Worm (Caenorhabditis elegans): Measurements from ENCODE around the gene Y53F4B.19.
"Not testable (repeated sequence)": the region's sequence is repeated elsewhere in the genome, so short reads cannot be mapped to it uniquely, and the experiment has no call there.

The Y53F4B.19 gene

ce11 chrII:15076778-15077435 is at the start of gene Y53F4B.19:
Y53F4B.19 (plus strand) TSS chrII:15076934.
- TF ChIP-seq snpc-4 (tag; optimal IDR thresholded peaks at IDR 0.05) (no peak), lin-35 (GFP tag; optimal IDR thresholded peaks at IDR 0.05) (peak in 1 of 2 experiments; percentile 31), efl-1 (optimal IDR thresholded peaks at IDR 0.05) (no peak), efl-1 (GFP tag; optimal IDR thresholded peaks at IDR 0.05 in 1 of 2) (peak in 1 of 2 experiments; percentile 38), lsy-2 (tag; optimal IDR thresholded peaks at IDR 0.05) (peak in 1 of 2 experiments; percentile 71), isw-1 (GFP tag; IDR thresholded peaks at IDR 0.05) (no peak), mef-2 (tag; optimal IDR thresholded peaks at IDR 0.05) (no peak)

- TF ChIP-seq hlh-4 (tag; optimal IDR thresholded peaks at IDR 0.05) (no peak), sox-4 (tag; optimal IDR thresholded peaks at IDR 0.05) (no peak), skn-1 (tag; optimal IDR thresholded peaks at IDR 0.05) (peak; percentile 11), swsn-7 (tag; optimal IDR thresholded peaks at IDR 0.05) (no peak), sup-37 (GFP tag; optimal IDR thresholded peaks at IDR 0.05) (no peak), tlp-1 (tag; optimal IDR thresholded peaks at IDR 0.05) (no peak), sptf-1 (tag; optimal IDR thresholded peaks at IDR 0.05) (no peak), pqm-1 (tag; optimal IDR thresholded peaks at IDR 0.05) (no peak), mef-2 (tag; optimal IDR thresholded peaks at IDR 0.05) (no peak), lsy-2 (tag; optimal IDR thresholded peaks at IDR 0.05) (peak in 1 of 2 experiments; percentile 7), ets-5 (GFP tag; IDR thresholded peaks at IDR 0.05) (no peak), lin-14 (GFP tag; optimal IDR thresholded peaks at IDR 0.05) (no peak), hlh-17 (GFP tag; optimal IDR thresholded peaks at IDR 0.05; ENCODE audit: borderline replicate concordance) (no peak)
Observed at ce11 chrII:15037782-15038181, 39.0 kb upstream of the Y53F4B.19 start, which contains the start of gene Y53F4B.14. Y53F4B.14 (plus strand) TSS chrII:15037991.

- TF ChIP-seq nhr-20 (tag; optimal IDR thresholded peaks at IDR 0.05), result no peak
- no peak for TF ChIP-seq lsy-2 (tag; optimal IDR thresholded peaks at IDR 0.05)
- no peak for TF ChIP-seq efl-1 (optimal IDR thresholded peaks at IDR 0.05)
- TF ChIP-seq efl-1 (GFP tag; optimal IDR thresholded peaks at IDR 0.05 in 1 of 2), result peak in 1 of 2 experiments; percentile 36
- TF ChIP-seq fkh-8 (tag; optimal IDR thresholded peaks at IDR 0.05), result no peak
- no peak for TF ChIP-seq Y116A8C.19 (tag; optimal IDR thresholded peaks at IDR 0.05; ENCODE audit: borderline replicate concordance)
Observed at ce11 chrII:15039104-15039503, 37.6 kb upstream of the Y53F4B.19 start, which contains the start of gene trip-4. trip-4 (plus strand) TSS chrII:15039404.

- TF ChIP-seq nhr-85 (tag) (peak; percentile 59), nhr-47 (tag; optimal IDR thresholded peaks at IDR 0.05) (no peak)
Observed at ce11 chrII:15042310-15042709, 34.4 kb upstream of the Y53F4B.19 start.

ce11 chrII:15042783-15043182 is 34.0 kb upstream of the Y53F4B.19 start:
- peak; percentile 40 for TF ChIP-seq ama-1 (optimal IDR thresholded peaks at IDR 0.05)
- peak; percentile 6 for TF ChIP-seq snu-23 (GFP tag; optimal IDR thresholded peaks at IDR 0.05)
- TF ChIP-seq nhr-71 (tag; optimal IDR thresholded peaks at IDR 0.05), result peak; percentile 42
- peak; percentile 43 for TF ChIP-seq nhr-47 (tag; optimal IDR thresholded peaks at IDR 0.05)
- peak; percentile 15; the same call in 1 of the 2 replicates for TF ChIP-seq ceh-88 (GFP tag; IDR thresholded peaks at IDR 0.05)
- peak; percentile 10 for TF ChIP-seq fkh-8 (tag; optimal IDR thresholded peaks at IDR 0.05)
- TF ChIP-seq nhr-19 (GFP tag; conservative IDR thresholded peaks at IDR 0.05), result peak; percentile 49
- peak; percentile 17 for TF ChIP-seq unc-86 (tag; optimal IDR thresholded peaks at IDR 0.05)
- peak in 1 of 2 experiments; percentile 20 for TF ChIP-seq efl-1 (optimal IDR thresholded peaks at IDR 0.05)
- not testable (repeated sequence) for TF ChIP-seq efl-1 (GFP tag; optimal IDR thresholded peaks at IDR 0.05 in 1 of 2)
- TF ChIP-seq isw-1 (GFP tag; IDR thresholded peaks at IDR 0.05), result peak; percentile 30; the same call in 1 of the 2 replicates
- TF ChIP-seq lin-14 (GFP tag; optimal IDR thresholded peaks at IDR 0.05), result peak; percentile 42

- TF ChIP-seq snu-23 (GFP tag; optimal IDR thresholded peaks at IDR 0.05) (peak; percentile 25), nhr-71 (tag; optimal IDR thresholded peaks at IDR 0.05) (peak; percentile 62), swsn-7 (tag; optimal IDR thresholded peaks at IDR 0.05) (peak; percentile 7), fkh-8 (tag; optimal IDR thresholded peaks at IDR 0.05) (peak; percentile 56), nhr-47 (tag; optimal IDR thresholded peaks at IDR 0.05) (peak; percentile 35), isw-1 (GFP tag; IDR thresholded peaks at IDR 0.05) (peak; percentile 46), lsy-2 (tag; optimal IDR thresholded peaks at IDR 0.05) (peak in 1 of 2 experiments; percentile 2), mab-9 (GFP tag; IDR thresholded peaks at IDR 0.05) (0 out of 2 replicates have a peak, but pooled peaks have one; percentile 44), nhr-19 (GFP tag; conservative IDR thresholded peaks at IDR 0.05) (peak; percentile 63), ceh-88 (GFP tag; IDR thresholded peaks at IDR 0.05) (0 out of 2 replicates have a peak, but pooled peaks have one; percentile 32), nhr-85 (tag) (peak; percentile 63), efl-1 (optimal IDR thresholded peaks at IDR 0.05) (peak in 1 of 2 experiments; percentile 30), unc-86 (tag; optimal IDR thresholded peaks at IDR 0.05) (peak; percentile 20)
- TF ChIP-seq efl-1 (GFP tag; optimal IDR thresholded peaks at IDR 0.05 in 1 of 2), result not testable (repeated sequence)
Observed at ce11 chrII:15043850-15044249, 32.9 kb upstream of the Y53F4B.19 start.
